Fruit fly (Drosophila melanogaster): ENCODE data around the gene CG14397.

CG14397 gene

DNA sequence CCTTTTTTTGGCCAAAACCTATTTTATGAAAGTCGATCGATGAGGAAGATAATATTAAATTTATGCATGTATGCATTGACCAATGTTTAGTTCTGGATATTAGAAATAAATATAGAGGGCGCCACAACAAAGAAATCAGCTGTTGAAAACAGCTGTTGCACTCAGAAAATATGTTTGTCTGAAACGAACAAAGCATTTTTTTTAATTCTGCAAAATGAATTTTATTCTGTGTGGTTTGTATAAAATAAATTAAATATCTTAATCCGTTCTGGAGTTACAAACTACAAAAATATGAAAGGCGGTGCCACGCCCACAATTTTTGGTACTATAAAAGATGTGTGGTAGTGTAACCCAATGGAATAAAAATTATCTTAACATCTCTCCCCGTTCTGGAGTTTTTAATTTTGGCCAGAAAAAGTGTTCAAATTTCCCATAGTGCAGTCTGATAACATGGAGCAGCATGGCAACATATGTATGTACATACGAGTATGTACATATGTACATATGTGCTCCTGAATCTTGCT is 17.8 kb downstream of the CG14397 start (continued):
- TF ChIP-seq Dip3 (GFP tag; optimal IDR thresholded peaks at IDR 0.05) (no peak), CG9876 (GFP tag; optimal IDR thresholded peaks at IDR 0.05) (no peak), CG8290 (GFP tag; optimal IDR thresholded peaks at IDR 0.05) (peak; percentile 67), CG8290 (tag; optimal IDR thresholded peaks at IDR 0.05) (peak; percentile 2 to 60), chinmo (GFP tag; IDR thresholded peaks at IDR 0.05; ENCODE audit: partially characterized antibody) (no peak), mam (GFP tag; optimal IDR thresholded peaks at IDR 0.05) (no peak), Xbp1 (GFP tag; optimal IDR thresholded peaks at IDR 0.05) (peak; percentile 70), CkIIα-i1 (GFP tag; IDR thresholded peaks at IDR 0.05) (no peak), Nf-YC (tag; optimal IDR thresholded peaks at IDR 0.05) (peak; percentile 43), CG14667 (GFP tag; IDR thresholded peaks at IDR 0.05) (no peak), NFAT (GFP tag; IDR thresholded peaks at IDR 0.05) (no peak), mirr (GFP tag; optimal IDR thresholded peaks at IDR 0.05) (no peak), caup (GFP tag; optimal IDR thresholded peaks at IDR 0.05; ENCODE audit: severe bottlenecking) (no peak), CG17361 (GFP tag; IDR thresholded peaks at IDR 0.05) (peak; percentile 73), CTCF (GFP tag; optimal IDR thresholded peaks at IDR 0.05) (peak; percentile 89), CG12659 (GFP tag; optimal IDR thresholded peaks at IDR 0.05) (peak; percentile 51), CG6272 (GFP tag; IDR thresholded peaks at IDR 0.05) (no peak), jigr1 (GFP tag; IDR thresholded peaks at IDR 0.05) (0 out of 3 replicates have a peak, but pooled peaks have one; percentile 38), CG10543 (GFP tag; optimal IDR thresholded peaks at IDR 0.05) (no peak), Opbp (GFP tag; IDR thresholded peaks at IDR 0.05; ENCODE audit: partially characterized antibody) (no peak), CG3163 (GFP tag; optimal IDR thresholded peaks at IDR 0.05) (no peak), CG14710 (tag; optimal IDR thresholded peaks at IDR 0.05) (peak; percentile 69), Hr51 (GFP tag; optimal IDR thresholded peaks at IDR 0.05) (peak; percentile 33 to 74), CG13296 (GFP tag; optimal IDR thresholded peaks at IDR 0.05) (peak; percentile 6), lmd (GFP tag; IDR thresholded peaks at IDR 0.05) (peak; percentile 61), CG17359 (tag; optimal IDR thresholded peaks at IDR 0.05) (peak; percentile 38), dm (GFP tag; optimal IDR thresholded peaks at IDR 0.05) (peak; percentile 25), tup (GFP tag; optimal IDR thresholded peaks at IDR 0.05) (no peak), CG4328 (GFP tag; optimal IDR thresholded peaks at IDR 0.05) (no peak), CG15269 (tag; optimal IDR thresholded peaks at IDR 0.05) (peak; percentile 65), en (GFP tag; optimal IDR thresholded peaks at IDR 0.05) (peak; percentile 30), CG4424 (GFP tag; optimal IDR thresholded peaks at IDR 0.05) (peak; percentile 40), CG11456 (GFP tag; IDR thresholded peaks at IDR 0.05) (no peak), ac (GFP tag; optimal IDR thresholded peaks at IDR 0.05) (peak; percentile 34), CG7745 (tag; optimal IDR thresholded peaks at IDR 0.05) (no peak), tin (GFP tag; optimal IDR thresholded peaks at IDR 0.05) (peak; percentile 45), sens-2 (GFP tag; IDR thresholded peaks at IDR 0.05) (no peak), crc (GFP tag; optimal IDR thresholded peaks at IDR 0.05) (no peak), sr (GFP tag; IDR thresholded peaks at IDR 0.05) (no peak), grau (tag; optimal IDR thresholded peaks at IDR 0.05) (peak; percentile 58), Stat92E (GFP tag; optimal IDR thresholded peaks at IDR 0.05) (no peak), YL-1 (GFP tag; optimal IDR thresholded peaks at IDR 0.05) (no peak), MTF-1 (GFP tag; optimal IDR thresholded peaks at IDR 0.05; ENCODE audit: borderline replicate concordance) (peak; percentile 4), bsh (GFP tag; optimal IDR thresholded peaks at IDR 0.05) (peak in 1 of 2 experiments; percentile 78), gcm2 (GFP tag; optimal IDR thresholded peaks at IDR 0.05) (no peak), bigmax (GFP tag; optimal IDR thresholded peaks at IDR 0.05) (no peak), hkb (optimal IDR thresholded peaks at IDR 0.05) (no peak), hkb (GFP tag; IDR thresholded peaks at IDR 0.05) (peak; percentile 69), CG16813 (GFP tag; IDR thresholded peaks at IDR 0.05; ENCODE audit: partially characterized antibody) (no peak), CG15479 (GFP tag; optimal IDR thresholded peaks at IDR 0.05) (no peak), PHDP (tag; optimal IDR thresholded peaks at IDR 0.05) (peak; percentile 48)

All from whole organism, embryonic.